Fruit fly (Drosophila melanogaster): ENCODE measurements around the gene MFS3.

MFS3 gene

DNA sequence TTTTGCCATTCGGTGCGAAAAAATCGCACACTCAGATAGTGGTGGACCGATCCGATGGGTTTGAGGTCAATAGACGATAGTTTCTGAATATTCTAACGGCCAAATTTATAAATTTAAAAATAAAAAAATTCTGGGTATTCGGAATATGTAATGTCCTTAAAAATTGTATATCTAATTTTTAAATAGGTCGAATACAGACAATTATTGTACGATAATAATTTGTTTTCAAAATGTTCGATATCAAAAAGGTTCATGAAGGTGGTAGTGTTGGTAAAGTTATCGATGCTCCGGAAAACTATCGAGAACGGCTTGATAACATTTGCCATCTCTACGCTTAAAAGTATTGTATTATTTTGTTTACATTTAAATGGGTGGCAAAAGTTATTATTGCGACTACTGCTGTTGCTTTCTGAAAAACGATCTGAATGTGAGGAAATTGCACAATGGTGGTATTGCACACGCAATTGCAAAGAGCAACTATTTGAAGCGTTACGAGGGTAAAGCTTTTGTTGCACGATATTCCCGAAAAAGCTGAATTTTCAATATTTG, 26.9 kb downstream of the MFS3 start, which contains the start of the genes CG31922 and Plap (continued):
- TF ChIP-seq trem (tag; optimal IDR thresholded peaks at IDR 0.05) (peak; percentile 86), CG11504 (tag; optimal IDR thresholded peaks at IDR 0.05) (no peak), CG14965 (GFP tag; optimal IDR thresholded peaks at IDR 0.05; ENCODE audit: borderline replicate concordance) (no peak), dimm (GFP tag; IDR thresholded peaks at IDR 0.05) (no peak), Aef1 (GFP tag; IDR thresholded peaks at IDR 0.05) (peak; percentile 60; the same call in 2 of the 3 replicates), nmo (GFP tag; optimal IDR thresholded peaks at IDR 0.05) (peak; percentile 85), CG12219 (GFP tag; optimal IDR thresholded peaks at IDR 0.05) (no peak), az2 (GFP tag; optimal IDR thresholded peaks at IDR 0.05) (peak; percentile 65), fu2 (GFP tag; optimal IDR thresholded peaks at IDR 0.05) (peak; percentile 27), Ets65A (GFP tag) (peak; percentile 95), CG6175 (GFP tag; IDR thresholded peaks at IDR 0.05) (no peak), CG4404 (GFP tag; IDR thresholded peaks at IDR 0.05) (peak; percentile 67), CG10979 (tag; optimal IDR thresholded peaks at IDR 0.05) (peak; percentile 54), Dip2 (GFP tag; IDR thresholded peaks at IDR 0.05) (no peak), CG6654 (GFP tag; optimal IDR thresholded peaks at IDR 0.05) (no peak), CG1602 (GFP tag; optimal IDR thresholded peaks at IDR 0.05) (peak; percentile 62), HmgD (GFP tag; optimal IDR thresholded peaks at IDR 0.05) (no peak), CG8089 (GFP tag; optimal IDR thresholded peaks at IDR 0.05) (no peak), repo (GFP tag; optimal IDR thresholded peaks at IDR 0.05) (peak; percentile 7), psq (GFP tag; optimal IDR thresholded peaks at IDR 0.05) (peak; percentile 16), CTCF (GFP tag; optimal IDR thresholded peaks at IDR 0.05) (no peak), CG10267 (tag; optimal IDR thresholded peaks at IDR 0.05) (peak; percentile 98), hbn (GFP tag; IDR thresholded peaks at IDR 0.05; ENCODE audit: partially characterized antibody) (peak; percentile 93), HmgZ (tag; optimal IDR thresholded peaks at IDR 0.05) (peak; percentile 73), esg (GFP tag; conservative IDR thresholded peaks at IDR 0.05) (peak; percentile 20; the same call in 1 of the 2 replicates), YL-1 (GFP tag; optimal IDR thresholded peaks at IDR 0.05) (peak; percentile 74), Optix (GFP tag; IDR thresholded peaks at IDR 0.05) (no peak), CG18599 (GFP tag; optimal IDR thresholded peaks at IDR 0.05) (peak; percentile 60), HLH3B (GFP tag; IDR thresholded peaks at IDR 0.05) (no peak; the same call in 1 of the 2 replicates), Hmr (GFP tag; optimal IDR thresholded peaks at IDR 0.05) (no peak), tap (tag; optimal IDR thresholded peaks at IDR 0.05) (no peak), CG12769 (tag; optimal IDR thresholded peaks at IDR 0.05) (no peak), CG12942 (GFP tag; optimal IDR thresholded peaks at IDR 0.05) (peak; percentile 60), lilli (GFP tag; optimal IDR thresholded peaks at IDR 0.05) (peak; percentile 87), Jarid2 (GFP tag; optimal IDR thresholded peaks at IDR 0.05) (no peak), aop (GFP tag; IDR thresholded peaks at IDR 0.05) (no peak), grau (tag; optimal IDR thresholded peaks at IDR 0.05) (peak; percentile 76), CG4424 (GFP tag; optimal IDR thresholded peaks at IDR 0.05) (peak; percentile 77), CG2129 (GFP tag; IDR thresholded peaks at IDR 0.05; ENCODE audit: partially characterized antibody) (peak; percentile 91), pnt (GFP tag; optimal IDR thresholded peaks at IDR 0.05) (peak; percentile 33), GATAe (GFP tag; conservative IDR thresholded peaks at IDR 0.05) (peak; percentile 27; the same call in 1 of the 2 replicates), Scr (GFP tag; IDR thresholded peaks at IDR 0.05; ENCODE audit: partially characterized antibody) (peak; percentile 96), CG16779 (GFP tag; IDR thresholded peaks at IDR 0.05) (no peak), CG8765 (GFP tag; IDR thresholded peaks at IDR 0.05) (no peak), zen2 (GFP tag; IDR thresholded peaks at IDR 0.05; ENCODE audit: partially characterized antibody) (peak; percentile 73; the same call in 2 of the 3 replicates), onecut (GFP tag; IDR thresholded peaks at IDR 0.05) (no peak; the same call in 1 of the 2 replicates), Trl (optimal IDR thresholded peaks at IDR 0.05) (no peak), Trl (GFP tag; optimal IDR thresholded peaks at IDR 0.05) (peak; percentile 45), CG7786 (GFP tag; optimal IDR thresholded peaks at IDR 0.05) (peak; percentile 67), Mrtf (GFP tag; IDR thresholded peaks at IDR 0.05) (no peak), Kr (GFP tag; optimal IDR thresholded peaks at IDR 0.05) (no peak), NfI (GFP tag; optimal IDR thresholded peaks at IDR 0.05) (peak; percentile 75)
